Fruit fly (Drosophila melanogaster): Measurements from ENCODE around the gene Nrg.

Nrg gene

dm6 chrX:8492849-8493248 is 24.3 kb upstream of the Nrg start (continued):
- TF ChIP-seq z (GFP tag; IDR thresholded peaks at IDR 0.05) (no peak), pum (GFP tag; optimal IDR thresholded peaks at IDR 0.05) (peak; percentile 15), Gsc (GFP tag; IDR thresholded peaks at IDR 0.05) (no peak), tio (GFP tag; optimal IDR thresholded peaks at IDR 0.05) (peak; percentile 53), CG10267 (tag; optimal IDR thresholded peaks at IDR 0.05) (peak; percentile 54), CG42726 (GFP tag; IDR thresholded peaks at IDR 0.05; ENCODE audit: partially characterized antibody) (no peak), Hr3 (GFP tag; optimal IDR thresholded peaks at IDR 0.05) (peak; percentile 43), CG17328 (GFP tag; IDR thresholded peaks at IDR 0.05) (peak; percentile 90), Dek (tag; optimal IDR thresholded peaks at IDR 0.05) (peak; percentile 55), MESR4 (GFP tag; optimal IDR thresholded peaks at IDR 0.05) (no peak), CG32767 (GFP tag; IDR thresholded peaks at IDR 0.05) (peak; percentile 73; the same call in 1 of the 2 replicates), stwl (tag; optimal IDR thresholded peaks at IDR 0.05) (no peak), pros (GFP tag; optimal IDR thresholded peaks at IDR 0.05) (no peak), crc (GFP tag; optimal IDR thresholded peaks at IDR 0.05) (no peak), btn (GFP tag; optimal IDR thresholded peaks at IDR 0.05) (no peak), CG34422 (GFP tag; IDR thresholded peaks at IDR 0.05) (peak; percentile 88), CG7745 (tag; optimal IDR thresholded peaks at IDR 0.05) (no peak), CG17568 (GFP tag; optimal IDR thresholded peaks at IDR 0.05) (peak; percentile 39), CG11696 (GFP tag; IDR thresholded peaks at IDR 0.05) (peak; percentile 86), Bteb2 (GFP tag; optimal IDR thresholded peaks at IDR 0.05) (no peak), chinmo (GFP tag; IDR thresholded peaks at IDR 0.05; ENCODE audit: partially characterized antibody) (no peak), vfl (GFP tag; optimal IDR thresholded peaks at IDR 0.05) (no peak), Meics (GFP tag; optimal IDR thresholded peaks at IDR 0.05) (peak; percentile 46), CG5180 (GFP tag; optimal IDR thresholded peaks at IDR 0.05) (peak; percentile 76), CG6813 (GFP tag; optimal IDR thresholded peaks at IDR 0.05) (peak; percentile 69), CG5953 (GFP tag; IDR thresholded peaks at IDR 0.05) (peak; percentile 87), CG4404 (GFP tag; IDR thresholded peaks at IDR 0.05) (no peak), zfh1 (GFP tag; IDR thresholded peaks at IDR 0.05) (peak; percentile 84), Bgb (GFP tag; IDR thresholded peaks at IDR 0.05; ENCODE audit: partially characterized antibody) (no peak), CG10462 (GFP tag; optimal IDR thresholded peaks at IDR 0.05) (peak; percentile 47), slou (GFP tag; optimal IDR thresholded peaks at IDR 0.05) (peak; percentile 39), B-H1 (GFP tag; IDR thresholded peaks at IDR 0.05) (peak; percentile 75), CG11504 (tag; optimal IDR thresholded peaks at IDR 0.05) (peak; percentile 92), dati (GFP tag; IDR thresholded peaks at IDR 0.05) (peak; percentile 9; the same call in 1 of the 2 replicates), CG10366 (GFP tag; IDR thresholded peaks at IDR 0.05) (peak; percentile 87), CG6791 (GFP tag; IDR thresholded peaks at IDR 0.05; ENCODE audit: partially characterized antibody) (no peak), rib (GFP tag; IDR thresholded peaks at IDR 0.05) (no peak), CG18764 (GFP tag; optimal IDR thresholded peaks at IDR 0.05) (peak; percentile 36), C15 (GFP tag; IDR thresholded peaks at IDR 0.05) (no peak), Hand (GFP tag; optimal IDR thresholded peaks at IDR 0.05) (peak; percentile 15), CG10209 (GFP tag; optimal IDR thresholded peaks at IDR 0.05) (peak; percentile 73), Chrac-16 (GFP tag; optimal IDR thresholded peaks at IDR 0.05) (peak; percentile 39), Taf1 (GFP tag; IDR thresholded peaks at IDR 0.05) (no peak), Pdp1 (GFP tag; optimal IDR thresholded peaks at IDR 0.05) (peak; percentile 17 to 46), Oaz (GFP tag; IDR thresholded peaks at IDR 0.05) (peak; percentile 72), Rfx (GFP tag; IDR thresholded peaks at IDR 0.05) (peak; percentile 65), zen (tag; optimal IDR thresholded peaks at IDR 0.05) (peak; percentile 45), trem (tag; optimal IDR thresholded peaks at IDR 0.05) (peak; percentile 54), NC2α (GFP tag; optimal IDR thresholded peaks at IDR 0.05) (no peak), ranshi (GFP tag; IDR thresholded peaks at IDR 0.05) (peak; percentile 74; the same call in 1 of the 2 replicates), CG30431 (GFP tag; optimal IDR thresholded peaks at IDR 0.05) (peak; percentile 58)
